Worm (Caenorhabditis elegans): ENCODE data around the gene shc-3.

The shc-3 gene

DNA sequence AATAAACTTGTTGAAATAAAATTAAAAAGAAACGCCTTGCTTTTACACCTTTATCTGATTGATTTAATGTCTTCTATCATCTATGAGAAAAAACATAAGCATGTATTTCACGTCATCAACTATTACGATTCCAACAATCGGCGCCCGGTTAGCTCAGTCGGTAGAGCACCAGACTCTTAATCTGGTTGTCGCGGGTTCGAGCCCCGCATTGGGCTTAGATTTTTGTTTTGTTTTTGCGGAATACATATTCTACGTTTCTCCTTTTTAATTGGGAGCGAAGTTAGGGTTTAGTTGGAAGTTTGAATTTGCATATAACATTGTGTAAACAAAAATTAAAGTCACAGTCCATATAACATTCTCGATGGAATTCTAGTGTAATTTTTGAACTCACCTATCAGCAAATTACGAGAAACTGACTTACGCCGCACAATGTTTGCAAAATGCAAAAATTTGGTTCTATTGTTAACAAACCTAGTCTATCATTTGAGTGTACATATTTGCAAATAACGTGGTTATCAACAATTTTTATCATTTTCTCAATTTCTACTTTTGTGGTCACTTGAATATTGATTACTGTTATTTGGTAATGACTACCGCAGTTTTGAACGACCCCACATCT is at the start of gene shc-3:
shc-3 (plus strand) TSS at position 484 of the 619 bp plus-strand sequence.
- TF ChIP-seq unc-62 (GFP tag; optimal IDR thresholded peaks at IDR 0.05), result no peak

DNA sequence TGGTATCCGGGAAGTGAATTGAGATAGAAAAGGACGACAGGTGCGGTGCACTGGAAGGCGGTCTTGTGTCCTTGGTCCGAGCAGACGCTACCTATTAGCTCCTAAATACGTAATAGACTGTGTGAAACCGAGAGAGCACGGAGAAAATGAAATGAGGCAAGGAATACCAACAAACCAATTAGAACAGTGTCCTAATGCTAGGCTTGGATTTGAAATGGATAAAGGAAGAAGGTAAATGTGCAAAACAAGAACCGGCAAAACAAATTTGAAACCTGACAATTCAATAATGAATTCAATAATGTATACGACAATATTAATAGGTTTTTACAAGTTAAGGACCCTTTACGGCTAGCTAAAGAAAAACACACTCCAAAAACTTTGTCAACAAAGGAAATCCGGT is 48.6 kb upstream of the shc-3 start, which contains the start of gene C04A11.2:
C04A11.2 (minus strand) TSS at position 101 of the 400 bp plus-strand sequence.
- no peak for TF ChIP-seq unc-62 (GFP tag; optimal IDR thresholded peaks at IDR 0.05)

DNA sequence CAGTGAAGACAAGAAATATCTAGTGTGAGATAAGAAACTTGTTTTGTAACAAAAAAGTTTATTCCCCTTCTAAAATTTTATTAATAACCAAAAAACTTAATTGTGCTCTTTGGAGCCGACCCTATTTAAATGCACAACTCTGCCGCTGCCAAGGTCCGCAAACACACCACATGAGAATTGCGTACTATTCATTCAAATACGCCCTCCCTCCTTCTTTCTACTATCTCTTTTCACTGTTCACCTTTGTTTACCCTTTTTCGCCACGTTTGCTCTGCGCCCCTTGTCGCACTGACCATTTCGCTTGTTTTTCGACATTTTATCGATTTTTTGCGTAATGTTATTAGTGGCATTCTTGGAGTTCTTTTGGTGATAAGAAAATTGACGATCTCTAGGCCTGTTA is 47.7 kb upstream of the shc-3 start:
- TF ChIP-seq unc-62 (GFP tag; optimal IDR thresholded peaks at IDR 0.05), result no peak

DNA sequence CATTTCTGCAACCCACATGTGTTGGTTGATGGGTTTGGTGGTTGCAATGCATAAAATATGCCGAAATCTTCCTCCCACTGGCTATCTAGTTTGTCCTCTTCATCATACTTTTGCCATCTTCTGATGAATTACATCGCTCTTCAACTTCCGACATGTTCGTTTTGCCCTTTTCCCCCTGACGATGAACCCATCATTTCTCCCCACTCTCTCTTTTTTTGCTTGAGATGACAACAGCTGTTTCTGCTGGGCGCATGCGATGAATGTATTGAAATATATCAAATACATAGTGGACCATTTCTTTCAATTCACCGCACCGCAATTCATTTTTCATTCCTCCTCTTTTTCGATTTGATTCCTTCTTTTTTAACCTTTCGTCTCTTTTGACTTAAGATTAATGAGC is 46.4 kb upstream of the shc-3 start:
- no peak for TF ChIP-seq unc-62 (GFP tag; optimal IDR thresholded peaks at IDR 0.05)

DNA sequence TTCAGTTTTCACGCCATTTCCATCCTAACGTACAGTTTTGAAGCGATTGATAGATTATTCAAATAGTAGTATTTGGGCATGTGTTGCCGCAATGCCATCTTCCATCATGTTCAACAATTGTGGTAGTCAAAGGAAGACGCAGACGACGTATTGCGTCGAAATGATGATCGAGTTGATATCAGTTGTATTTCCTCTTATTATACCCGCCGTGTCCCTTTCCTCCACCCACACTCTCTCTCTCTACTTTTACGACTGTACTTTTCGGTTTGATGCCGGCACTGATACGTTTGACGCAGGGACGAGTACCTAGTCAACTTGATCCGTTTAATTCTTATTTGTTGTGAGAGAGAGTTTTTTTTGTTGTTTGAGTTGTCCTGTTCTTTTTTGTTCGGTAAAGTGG is 44.7 kb upstream of the shc-3 start:
- TF ChIP-seq unc-62 (GFP tag; optimal IDR thresholded peaks at IDR 0.05), result no peak

DNA sequence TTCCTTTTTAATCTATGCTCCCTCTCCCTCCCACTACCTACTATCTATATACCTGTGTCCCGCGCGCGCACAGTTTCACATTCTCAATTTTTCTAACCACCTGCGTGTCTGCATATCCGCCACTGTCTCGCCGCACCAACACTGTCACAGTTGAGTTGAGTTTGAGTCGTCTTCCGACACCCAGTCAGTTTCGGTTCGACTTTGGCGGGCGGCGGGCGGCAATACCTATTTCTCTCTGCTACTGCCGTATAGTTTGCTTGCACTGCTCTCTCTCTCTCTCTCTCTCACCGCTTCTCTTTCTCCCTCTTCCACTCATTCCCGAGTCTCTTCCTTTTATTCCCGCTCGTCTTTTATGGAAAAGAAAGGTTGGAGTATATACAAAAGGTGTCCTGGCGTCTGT is 41.9 kb upstream of the shc-3 start:
- TF ChIP-seq unc-62 (GFP tag; optimal IDR thresholded peaks at IDR 0.05), result no peak

DNA sequence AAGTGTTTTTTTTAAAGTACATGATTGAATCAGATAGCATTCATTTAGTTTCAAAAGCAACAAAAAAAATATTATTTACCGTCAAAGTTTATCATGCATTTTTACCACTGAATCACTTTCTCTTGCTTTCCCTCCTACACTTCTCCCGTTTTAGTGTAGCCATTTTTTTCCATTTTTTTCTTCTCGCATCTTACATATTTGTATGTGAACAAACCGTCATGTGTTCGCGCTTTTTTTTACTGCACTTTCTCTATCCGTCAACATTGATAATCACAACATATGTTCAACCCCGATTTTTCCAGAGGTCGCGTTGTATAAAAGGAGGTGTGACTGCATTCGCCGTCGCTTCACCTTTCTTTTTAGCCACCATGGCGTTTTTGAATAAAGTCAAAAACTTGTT is 40.4 kb upstream of the shc-3 start, which contains the start of gene gck-4:
gck-4 (plus strand) TSS at position 301 of the 400 bp plus-strand sequence.
- no peak for TF ChIP-seq unc-62 (GFP tag; optimal IDR thresholded peaks at IDR 0.05)

DNA sequence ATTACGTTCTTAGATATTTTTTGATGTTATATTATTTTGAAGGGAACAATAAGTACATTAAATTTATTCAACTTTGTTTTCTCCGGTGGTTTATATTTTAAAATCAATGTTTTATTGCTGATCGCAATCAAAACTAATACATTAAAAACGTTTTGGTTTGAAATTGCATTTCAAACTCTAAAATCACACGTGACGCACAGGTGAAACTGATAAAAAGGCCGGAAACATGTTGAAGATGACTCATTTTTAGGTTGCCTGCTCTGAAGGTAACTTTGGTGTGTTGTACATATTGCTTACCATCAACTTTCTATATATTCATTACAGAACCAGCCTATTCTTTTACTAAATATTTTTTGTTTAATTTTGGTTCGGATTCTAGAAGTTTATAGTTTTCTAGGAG is 31.6 kb upstream of the shc-3 start:
- no peak for TF ChIP-seq unc-62 (GFP tag; optimal IDR thresholded peaks at IDR 0.05)

DNA sequence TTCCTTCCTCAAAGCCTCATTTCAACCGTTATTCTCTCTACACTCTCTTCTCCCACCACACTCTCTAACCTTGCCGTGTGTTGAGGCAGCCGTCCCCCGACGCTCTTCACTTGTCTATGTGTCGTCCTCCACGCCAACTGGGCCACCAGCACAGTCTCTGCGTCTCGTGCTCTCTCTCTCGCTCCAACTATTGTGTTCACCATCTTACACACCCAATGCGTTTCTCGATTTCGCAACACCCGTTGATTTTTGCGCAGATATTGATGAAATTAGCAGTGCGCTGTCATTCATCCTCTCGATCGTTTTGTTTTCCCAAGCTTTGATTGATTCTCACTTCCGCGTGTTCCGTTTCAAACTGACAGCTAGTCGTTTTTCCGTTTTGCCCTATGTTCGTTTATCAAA is 30.2 kb upstream of the shc-3 start:
- TF ChIP-seq unc-62 (GFP tag; optimal IDR thresholded peaks at IDR 0.05), result no peak

DNA sequence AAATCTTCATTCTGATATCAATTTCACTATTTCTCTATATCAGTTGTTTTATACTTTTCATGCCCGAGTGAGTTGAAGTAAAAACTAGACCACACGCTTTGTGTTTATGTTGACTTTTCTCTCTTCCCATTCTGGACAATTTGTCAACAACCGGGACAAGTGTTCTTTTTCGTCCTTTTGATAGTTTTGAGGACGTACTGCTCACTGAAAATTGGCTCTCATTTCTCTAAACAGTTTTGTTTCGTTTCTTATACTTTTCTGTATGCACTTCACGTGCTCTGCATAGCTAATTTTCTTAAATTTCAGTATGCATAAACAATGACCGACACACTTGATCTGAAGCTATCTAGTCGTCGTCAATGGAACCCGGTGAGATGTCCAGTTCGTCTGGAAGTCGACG is 29.7 kb upstream of the shc-3 start, which contains the start of gene adm-2:
adm-2 (plus strand) TSS at position 301 of the 400 bp plus-strand sequence.
- no peak for TF ChIP-seq unc-62 (GFP tag; optimal IDR thresholded peaks at IDR 0.05)

DNA sequence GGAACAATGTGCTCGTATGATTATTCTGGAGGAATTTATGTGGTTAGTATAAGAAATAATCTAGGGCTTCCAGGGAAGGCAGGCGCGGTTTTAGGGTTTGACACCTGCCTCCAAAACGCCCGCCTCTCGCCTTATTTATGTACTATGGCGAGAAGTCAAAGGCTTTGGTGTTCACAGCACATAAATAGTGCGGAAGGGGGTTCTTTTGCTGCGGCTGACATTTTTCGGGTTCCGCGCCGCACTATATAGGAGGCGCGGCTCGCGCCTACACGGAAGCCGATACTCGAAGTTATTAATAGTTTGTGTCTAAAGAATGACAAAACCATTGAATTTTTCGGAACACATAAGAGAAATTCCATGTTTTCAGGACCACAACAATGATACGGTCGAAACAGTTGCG is 27.0 kb upstream of the shc-3 start:
- TF ChIP-seq unc-62 (GFP tag; optimal IDR thresholded peaks at IDR 0.05), result no peak

DNA sequence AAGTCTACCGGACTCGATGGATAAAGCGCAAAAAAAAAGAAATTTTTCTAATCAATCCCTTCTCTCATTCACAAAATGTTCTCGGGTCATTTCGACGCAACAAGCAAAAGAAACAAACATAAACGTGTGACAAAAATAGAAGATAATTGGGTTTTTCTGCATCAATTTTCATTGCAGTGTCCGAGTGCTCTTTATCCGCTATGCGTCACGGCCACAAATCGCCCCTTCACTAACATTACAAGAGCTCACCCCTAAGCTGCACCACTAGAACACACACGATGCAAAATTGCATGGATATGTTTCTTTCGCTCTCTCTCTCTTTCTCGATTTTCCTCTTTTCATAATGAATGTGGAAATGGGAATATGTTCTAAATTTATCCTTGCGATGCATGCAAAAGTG is 21.2 kb upstream of the shc-3 start:
- TF ChIP-seq unc-62 (GFP tag; optimal IDR thresholded peaks at IDR 0.05), result no peak

DNA sequence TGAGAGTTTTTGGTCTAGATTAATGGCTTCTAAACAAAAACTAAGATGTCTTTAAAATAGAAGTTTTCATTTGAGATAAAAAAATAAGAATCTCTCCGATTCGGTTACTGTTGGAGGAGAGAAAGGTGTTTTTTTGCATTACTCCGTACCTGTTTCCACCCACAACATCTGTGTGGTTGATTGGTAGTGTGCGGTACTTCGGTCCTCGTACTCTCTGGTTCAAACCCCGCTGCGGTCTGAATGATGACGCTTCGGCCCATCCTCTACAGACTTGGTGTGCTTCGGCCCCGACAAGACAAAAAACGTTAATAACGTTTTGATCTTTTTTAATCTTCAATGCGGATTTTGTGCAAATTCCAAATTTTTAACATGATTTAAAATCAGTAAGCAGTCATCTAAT is 19.8 kb upstream of the shc-3 start:
- TF ChIP-seq unc-62 (GFP tag; optimal IDR thresholded peaks at IDR 0.05), result no peak

DNA sequence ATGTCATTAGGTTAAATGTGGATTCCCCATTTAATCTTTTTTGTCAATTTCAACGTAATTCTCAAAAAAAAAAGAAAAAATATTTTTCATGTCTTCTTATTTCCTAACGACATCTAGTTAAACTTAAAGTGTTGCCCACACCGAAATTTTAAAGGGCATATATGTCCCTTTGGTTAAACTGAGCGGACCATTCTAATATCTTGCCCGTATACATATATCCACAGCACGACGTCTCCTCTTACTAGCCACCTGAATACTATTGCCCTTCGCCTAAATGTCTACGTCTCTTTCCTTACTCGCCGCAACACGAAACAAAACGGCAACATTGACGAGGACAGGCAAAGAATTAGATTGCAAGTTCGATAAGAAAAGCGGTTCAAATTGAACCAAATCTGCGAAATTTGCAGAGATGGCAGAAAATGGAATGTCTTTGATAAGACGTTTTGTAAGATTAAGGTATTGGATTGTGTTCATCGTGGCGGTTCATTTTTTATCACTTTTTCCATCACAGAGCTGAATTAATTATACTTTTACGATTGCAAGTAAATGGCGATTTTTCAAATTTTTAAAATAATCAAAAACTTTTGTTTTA is 16.6 kb upstream of the shc-3 start:
- peak; percentile 53 for TF ChIP-seq unc-62 (GFP tag; optimal IDR thresholded peaks at IDR 0.05)

DNA sequence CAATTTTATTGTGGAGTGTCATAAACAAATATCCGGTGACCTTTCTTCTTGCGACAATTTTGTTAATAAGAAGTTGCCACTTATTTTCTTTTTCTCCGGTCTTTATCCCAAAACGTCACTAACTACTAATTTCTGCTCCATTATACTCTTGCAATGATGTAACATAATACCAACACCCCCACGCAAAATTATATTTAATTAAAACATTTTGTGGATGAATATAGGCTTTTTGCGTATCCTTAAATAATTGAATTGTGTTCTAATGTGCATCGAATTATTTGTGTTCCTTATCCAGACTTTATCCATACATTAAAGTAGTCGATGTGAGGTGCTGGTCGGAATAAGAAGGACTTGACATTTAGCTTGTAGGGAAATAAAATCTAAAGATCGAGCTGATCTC is 14.4 kb upstream of the shc-3 start:
- no peak for TF ChIP-seq unc-62 (GFP tag; optimal IDR thresholded peaks at IDR 0.05)

DNA sequence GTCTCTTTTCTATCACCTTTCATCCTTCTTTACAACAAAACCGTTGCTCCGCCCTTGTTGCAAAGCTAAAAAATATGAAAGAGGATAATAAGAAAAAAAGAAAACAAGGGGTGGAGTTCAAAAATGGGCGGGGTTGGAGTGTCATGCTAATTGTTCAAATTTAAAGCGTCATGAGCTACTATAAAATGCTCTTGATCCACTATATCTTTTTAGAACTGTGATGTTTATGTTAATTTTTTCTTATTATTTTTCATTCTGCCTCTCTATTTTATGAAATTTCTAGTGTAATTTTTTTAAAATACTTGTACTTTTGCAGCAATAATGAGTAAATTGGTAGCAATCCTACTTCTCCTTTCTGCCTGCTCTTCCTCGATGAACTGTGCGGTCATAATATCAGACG is 10.7 kb upstream of the shc-3 start, which contains the start of gene K02D3.1:
K02D3.1 (plus strand) TSS at position 301 of the 400 bp plus-strand sequence.
- no peak for TF ChIP-seq unc-62 (GFP tag; optimal IDR thresholded peaks at IDR 0.05)

DNA sequence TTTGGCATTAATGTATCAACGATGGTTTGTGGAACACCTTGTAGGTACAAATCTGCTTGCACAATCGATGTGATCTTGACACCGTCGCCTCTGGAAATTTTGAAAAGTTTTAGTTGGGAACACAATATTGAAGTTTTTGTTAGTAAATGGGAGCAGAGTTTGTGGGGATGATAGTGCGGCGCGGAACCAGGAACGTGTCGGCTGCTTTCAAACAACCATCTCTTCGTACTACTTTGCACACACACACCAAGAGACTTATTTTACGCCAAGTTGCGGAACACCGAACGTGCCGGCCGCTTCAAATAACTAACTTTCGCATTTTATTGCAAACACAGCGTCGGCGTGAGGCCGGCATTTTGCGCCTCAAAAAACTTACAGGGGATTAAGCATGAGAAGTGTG is 8.3 kb upstream of the shc-3 start:
- TF ChIP-seq unc-62 (GFP tag; optimal IDR thresholded peaks at IDR 0.05), result no peak

DNA sequence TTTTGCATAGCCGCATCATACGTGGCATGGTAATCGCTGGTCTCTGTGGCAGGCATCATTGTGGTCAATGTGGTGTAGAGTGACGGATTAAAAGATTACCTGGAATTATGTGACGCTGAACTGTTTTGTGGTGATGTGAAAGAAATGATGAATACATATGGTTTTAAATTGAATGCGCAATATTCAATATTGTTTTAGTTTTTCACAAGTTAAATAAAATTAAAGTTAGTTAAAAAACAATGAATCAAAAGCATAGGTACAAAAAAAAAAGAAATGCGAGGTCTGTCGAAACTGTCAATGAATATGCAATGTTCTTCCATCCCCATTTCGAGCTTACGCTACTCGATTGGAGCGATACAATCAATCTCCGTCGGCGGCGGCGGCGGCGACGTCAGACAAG is 5.4 kb upstream of the shc-3 start, which contains the start of gene K02D3.2:
K02D3.2 (minus strand) TSS at position 101 of the 400 bp plus-strand sequence.
- TF ChIP-seq unc-62 (GFP tag; optimal IDR thresholded peaks at IDR 0.05), result no peak
